Worm (Caenorhabditis elegans): ENCODE measurements around the gene apc-17.

DNA sequence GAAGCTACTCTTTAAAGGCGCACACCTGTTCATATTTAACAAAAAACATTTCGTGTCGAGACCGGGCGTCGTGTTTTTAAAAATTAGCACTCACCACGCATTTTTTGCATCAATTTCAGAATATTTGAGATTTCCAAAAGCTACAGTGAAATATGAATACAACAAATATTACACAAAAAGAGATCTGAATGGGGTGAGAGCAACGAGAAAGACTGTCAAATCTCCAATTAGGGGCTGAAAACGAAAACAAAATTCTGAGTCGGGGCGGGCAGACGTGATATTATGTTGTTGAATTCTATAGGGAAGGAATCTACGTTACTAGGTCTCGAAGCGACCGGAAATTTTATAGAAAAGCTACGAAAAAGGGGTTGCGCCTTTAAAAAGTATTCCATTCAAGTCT, 4.3 kb upstream of the apc-17 start, which contains the start of gene C09H10.5:
- TF ChIP-seq lin-13 (GFP tag; optimal IDR thresholded peaks at IDR 0.05) (no peak), fkh-10 (GFP tag; optimal IDR thresholded peaks at IDR 0.05) (no peak), lir-3 (tag; optimal IDR thresholded peaks at IDR 0.05; ENCODE audit: poor library complexity) (no peak), nhr-28 (tag; optimal IDR thresholded peaks at IDR 0.05) (no peak), snpc-4 (tag; optimal IDR thresholded peaks at IDR 0.05) (no peak)

Measured in whole organism, L1 larva.